Fruit fly (Drosophila melanogaster): ENCODE results near the gene knk.

knk gene

dm6 chr3R:10132906-10133416, 7.5 kb upstream of the knk start (continued):
- TF ChIP-seq CG32532 (GFP tag; IDR thresholded peaks at IDR 0.05) = 0 out of 2 replicates have a peak, but pooled peaks have one; percentile 5
- no peak for TF ChIP-seq eyg (GFP tag; optimal IDR thresholded peaks at IDR 0.05)
- no peak for TF ChIP-seq CG9932 (GFP tag; IDR thresholded peaks at IDR 0.05)
- TF ChIP-seq Mes4 (GFP tag; optimal IDR thresholded peaks at IDR 0.05) = no peak
- peak; percentile 17 for TF ChIP-seq ewg (GFP tag; optimal IDR thresholded peaks at IDR 0.05)
- TF ChIP-seq bsh (GFP tag; optimal IDR thresholded peaks at IDR 0.05) = peak in 1 of 2 experiments; percentile 15
- no peak for TF ChIP-seq sug (tag; optimal IDR thresholded peaks at IDR 0.05)
- no peak for TF ChIP-seq hbn (GFP tag; IDR thresholded peaks at IDR 0.05; ENCODE audit: partially characterized antibody)
- TF ChIP-seq ind (GFP tag; optimal IDR thresholded peaks at IDR 0.05) = peak; percentile 10
- TF ChIP-seq ftz-f1 (GFP tag; optimal IDR thresholded peaks at IDR 0.05) = no peak
- no peak for TF ChIP-seq btn (GFP tag; optimal IDR thresholded peaks at IDR 0.05)
- no peak for TF ChIP-seq maf-S (GFP tag; optimal IDR thresholded peaks at IDR 0.05)
- no peak for TF ChIP-seq Sox100B (GFP tag; optimal IDR thresholded peaks at IDR 0.05)
- peak in 1 of 2 experiments; percentile 55 for TF ChIP-seq eve (GFP tag; optimal IDR thresholded peaks at IDR 0.05)
- TF ChIP-seq E2f2 (GFP tag; IDR thresholded peaks at IDR 0.05) = 0 out of 2 replicates have a peak, but pooled peaks have one; percentile 30
- peak; percentile 46 for TF ChIP-seq gem (tag; optimal IDR thresholded peaks at IDR 0.05)
- no peak for TF ChIP-seq D (optimal IDR thresholded peaks at IDR 0.05)
- TF ChIP-seq D (GFP tag; optimal IDR thresholded peaks at IDR 0.05) = no peak
- peak; percentile 37; the same call in 1 of the 3 replicates for TF ChIP-seq ci (GFP tag; IDR thresholded peaks at IDR 0.05)
- peak; percentile 93 for TF ChIP-seq pros (GFP tag; optimal IDR thresholded peaks at IDR 0.05)
- TF ChIP-seq CG10274 (GFP tag; optimal IDR thresholded peaks at IDR 0.05) = peak; percentile 51
- no peak for TF ChIP-seq CG17802 (tag; optimal IDR thresholded peaks at IDR 0.05)
- TF ChIP-seq gcm2 (GFP tag; optimal IDR thresholded peaks at IDR 0.05) = no peak
- TF ChIP-seq CG32767 (GFP tag; IDR thresholded peaks at IDR 0.05) = no peak
- no peak for TF ChIP-seq prd (optimal IDR thresholded peaks at IDR 0.05)
- TF ChIP-seq prd (GFP tag; IDR thresholded peaks at IDR 0.05) = no peak; the same call in 2 of the 3 replicates
- TF ChIP-seq Sin3A (optimal IDR thresholded peaks at IDR 0.05) = no peak
- TF ChIP-seq dimm (GFP tag; IDR thresholded peaks at IDR 0.05) = no peak
- peak; percentile 47 for TF ChIP-seq Drgx (GFP tag; IDR thresholded peaks at IDR 0.05)
- TF ChIP-seq CG11085 (GFP tag; IDR thresholded peaks at IDR 0.05) = no peak
- peak; percentile 52 for TF ChIP-seq Med (GFP tag)
- TF ChIP-seq CG3838 (GFP tag; optimal IDR thresholded peaks at IDR 0.05) = no peak
- TF ChIP-seq kay (GFP tag; optimal IDR thresholded peaks at IDR 0.05) = no peak
- TF ChIP-seq dpn (GFP tag; optimal IDR thresholded peaks at IDR 0.05) = peak in 1 of 2 experiments; percentile 10
- TF ChIP-seq Blimp-1 (GFP tag; optimal IDR thresholded peaks at IDR 0.05) = no peak
- peak; percentile 27 for TF ChIP-seq phol (tag; optimal IDR thresholded peaks at IDR 0.05)
- peak; percentile 3 for TF ChIP-seq CG10267 (tag; optimal IDR thresholded peaks at IDR 0.05)
- no peak for TF ChIP-seq Spps (tag; optimal IDR thresholded peaks at IDR 0.05)
- TF ChIP-seq cad (GFP tag; optimal IDR thresholded peaks at IDR 0.05) = no peak
- 0 out of 2 replicates have a peak, but pooled peaks have one; percentile 12 for TF ChIP-seq CG5953 (GFP tag; IDR thresholded peaks at IDR 0.05)
- peak; percentile 53 for TF ChIP-seq lab (GFP tag; optimal IDR thresholded peaks at IDR 0.05)
- no peak for TF ChIP-seq kni (GFP tag; optimal IDR thresholded peaks at IDR 0.05)
- peak; percentile 18 for TF ChIP-seq CG3163 (GFP tag; optimal IDR thresholded peaks at IDR 0.05)
- TF ChIP-seq CG31224 (GFP tag; IDR thresholded peaks at IDR 0.05) = no peak
- TF ChIP-seq Gug (GFP tag; IDR thresholded peaks at IDR 0.05) = no peak
- TF ChIP-seq sens (GFP tag) = peak; percentile 49
- no peak for TF ChIP-seq slou (GFP tag; optimal IDR thresholded peaks at IDR 0.05)
- no peak for TF ChIP-seq gce (GFP tag; IDR thresholded peaks at IDR 0.05)
- no peak for TF ChIP-seq CG4820 (GFP tag; optimal IDR thresholded peaks at IDR 0.05)
- peak; percentile 30 for TF ChIP-seq CG30403 (GFP tag; optimal IDR thresholded peaks at IDR 0.05)
- no peak for TF ChIP-seq chif (GFP tag; optimal IDR thresholded peaks at IDR 0.05)
- TF ChIP-seq CG12236 (GFP tag; optimal IDR thresholded peaks at IDR 0.05) = no peak

Data from whole organism, embryonic.